Worm (Caenorhabditis elegans): ENCODE data around the gene ndub-5.
A peak's percentile ranks its signal among the peaks of the same experiment; 100 is the strongest.

ndub-5 gene

ce11 chrII:5691216-5691771, at the start of gene ndub-5, which contains the start of gene eif-2D:
Gene ndub-5 (minus strand): TSS chrII:5691353.
Gene eif-2D (plus strand): TSS chrII:5691721.
- TF ChIP-seq snpc-1.1 (tag; optimal IDR thresholded peaks at IDR 0.05; ENCODE audit: insufficient read depth) = peak; percentile 2
- TF ChIP-seq Y95B8A.8 (GFP tag; IDR thresholded peaks at IDR 0.05) = no peak
- TF ChIP-seq snpc-4 (GFP tag; optimal IDR thresholded peaks at IDR 0.05) = no peak
- peak in 1 of 4 experiments; percentile 23 for TF ChIP-seq snpc-4 (tag; optimal IDR thresholded peaks at IDR 0.05)
- no peak for TF ChIP-seq nhr-179 (tag; optimal IDR thresholded peaks at IDR 0.05)
- no peak for TF ChIP-seq ztf-25 (GFP tag; IDR thresholded peaks at IDR 0.05)

ce11 chrII:5738795-5739194, 47.6 kb upstream of the ndub-5 start, which contains the start of gene hlh-14:
Gene hlh-14 (minus strand): TSS chrII:5738895.
- TF ChIP-seq B0019.2 (GFP tag; conservative IDR thresholded peaks at IDR 0.05) (no peak), nfyb-1 (GFP tag; IDR thresholded peaks at IDR 0.05) (no peak), F10E7.11 (tag; optimal IDR thresholded peaks at IDR 0.05) (no peak), repo-1 (tag; optimal IDR thresholded peaks at IDR 0.05) (no peak), C06A6.2 (GFP tag; conservative IDR thresholded peaks at IDR 0.05) (no peak), nhr-80 (tag; optimal IDR thresholded peaks at IDR 0.05) (no peak), ceh-91 (GFP tag; IDR thresholded peaks at IDR 0.05) (no peak), F57A8.1 (GFP tag; optimal IDR thresholded peaks at IDR 0.05) (no peak), fkh-3 (tag; optimal IDR thresholded peaks at IDR 0.05) (no peak), lin-26 (GFP tag; IDR thresholded peaks at IDR 0.05) (no peak), F55B11.4 (tag; optimal IDR thresholded peaks at IDR 0.05; ENCODE audit: borderline replicate concordance, insufficient read depth) (no peak), T07F8.4 (tag; optimal IDR thresholded peaks at IDR 0.05) (no peak), K12H6.12 (tag; optimal IDR thresholded peaks at IDR 0.05) (no peak), ZK185.1 (tag; optimal IDR thresholded peaks at IDR 0.05; ENCODE audit: poor library complexity, severe bottlenecking) (no peak), D2030.7 (GFP tag; IDR thresholded peaks at IDR 0.05) (no peak), nhr-27 (tag; optimal IDR thresholded peaks at IDR 0.05) (no peak), Y79H2A.3 (GFP tag; conservative IDR thresholded peaks at IDR 0.05) (no peak), xnd-1 (tag; optimal IDR thresholded peaks at IDR 0.05) (no peak)

ce11 chrII:5736599-5736998, 45.4 kb upstream of the ndub-5 start:
- no peak for TF ChIP-seq Y56A3A.18 (GFP tag; IDR thresholded peaks at IDR 0.05)
- TF ChIP-seq nhr-90 (tag; optimal IDR thresholded peaks at IDR 0.05) = no peak
- TF ChIP-seq C06A6.2 (GFP tag; conservative IDR thresholded peaks at IDR 0.05) = no peak
- TF ChIP-seq sptf-2 (GFP tag; optimal IDR thresholded peaks at IDR 0.05) = no peak
- no peak for TF ChIP-seq ceh-58 (GFP tag; IDR thresholded peaks at IDR 0.05)
- TF ChIP-seq cebp-2 (GFP tag; IDR thresholded peaks at IDR 0.05) = no peak
- no peak for TF ChIP-seq T07F8.4 (tag; optimal IDR thresholded peaks at IDR 0.05)
- no peak for TF ChIP-seq ztf-28 (GFP tag; IDR thresholded peaks at IDR 0.05)
- no peak for TF ChIP-seq xnd-1 (tag; optimal IDR thresholded peaks at IDR 0.05)
- no peak for TF ChIP-seq Y53F4B.3 (GFP tag; IDR thresholded peaks at IDR 0.05)
- TF ChIP-seq hmg-20 (GFP tag; IDR thresholded peaks at IDR 0.05) = no peak
- TF ChIP-seq egl-18 (GFP tag; IDR thresholded peaks at IDR 0.05) = no peak
- TF ChIP-seq aptf-2 (GFP tag; conservative IDR thresholded peaks at IDR 0.05) = no peak
- no peak for TF ChIP-seq dox-1 (GFP tag; IDR thresholded peaks at IDR 0.05)
- no peak for TF ChIP-seq hlh-26 (GFP tag; conservative IDR thresholded peaks at IDR 0.05)
- TF ChIP-seq B0336.3 (GFP tag; IDR thresholded peaks at IDR 0.05) = no peak
- TF ChIP-seq lin-26 (GFP tag; IDR thresholded peaks at IDR 0.05) = no peak
- no peak for TF ChIP-seq dpl-1 (GFP tag; optimal IDR thresholded peaks at IDR 0.05)

Measured in whole organism, young adult.